Worm (Caenorhabditis elegans) whole organism, L4/young adult: Measurements from ENCODE around the gene F16B3.3.

Experiments
- W03F9.2 ChIP-seq: fragments of 150-350 bp; optimal IDR thresholded peaks from 2 replicates; lab custom pipeline; 2014; ENCODE audit warnings: missing biosample characterization, missing genetic modification characterization
- dao-5 ChIP-seq: sonication (generic microtip); optimal IDR thresholded peaks from 2 replicates; lab custom pipeline; 2016; ENCODE audit warnings: missing genotype, missing genetic modification characterization, moderate library complexity, missing compliant biosample characterization
- him-1 ChIP-seq: sonication (generic microtip); optimal IDR thresholded peaks from 2 replicates; lab custom pipeline; 2016; ENCODE audit warnings: missing genotype, missing genetic modification reagents, missing genetic modification characterization, missing compliant biosample characterization

ce11 chrV:1341276-1342050 is 23.7 kb upstream of the F16B3.3 start:
- no peak for TF ChIP-seq him-1
- TF ChIP-seq W03F9.2: no peak
- TF ChIP-seq dao-5 (tag; lab: Kevin White, UChicago): no peak
